Fruit fly (Drosophila melanogaster) whole organism, embryonic: ENCODE data around the gene mRpS23.

Experiments used
- Awh ChIP-seq: fragments of 200-800 bp; sonication (Bioruptor generic); IDR thresholded peaks from 2 replicates; pipeline ENCODE4, ENCODE4 v1.3.6; 2022; ENCODE audit warnings: missing biosample characterization, missing genetic modification characterization
- CG10209 ChIP-seq: fragments of 200-800 bp; sonication (Bioruptor generic); optimal IDR thresholded peaks from 3 replicates; lab custom pipeline; 2017; ENCODE audit warnings: missing biosample characterization, mild to moderate bottlenecking, missing genetic modification characterization, missing genetic modification reagents
- CG1024 ChIP-seq: fragments of 200-800 bp; sonication (Bioruptor generic); IDR thresholded peaks from 2 replicates; pipeline ENCODE4 v1.3.6; 2022; ENCODE audit warnings: missing biosample characterization, missing genetic modification characterization
- CG11398 ChIP-seq: fragments of 200-800 bp; sonication (Bioruptor generic); optimal IDR thresholded peaks from 2 replicates; lab custom pipeline; 2016; ENCODE audit warnings: missing biosample characterization, missing genetic modification characterization
- CG11456 ChIP-seq: fragments of 200-800 bp; sonication (Bioruptor generic); IDR thresholded peaks from 3 replicates; pipeline ENCODE4 v1.3.6; 2022; ENCODE audit warnings: missing biosample characterization, missing genetic modification characterization
- CG12236 ChIP-seq: fragments of 200-800 bp; sonication (Bioruptor generic); optimal IDR thresholded peaks from 2 replicates; lab custom pipeline; 2016; ENCODE audit warnings: missing biosample characterization, missing genetic modification characterization
- CG12659 ChIP-seq: fragments of 200-800 bp; sonication (Bioruptor generic); optimal IDR thresholded peaks from 3 replicates; lab custom pipeline; 2017; ENCODE audit warnings: mild to moderate bottlenecking, missing biosample characterization, missing genetic modification reagents, missing genetic modification characterization
- CG14441 ChIP-seq: fragments of 200-800 bp; sonication (Bioruptor generic); IDR thresholded peaks from 2 replicates; pipeline ENCODE4 v1.3.6; 2022; ENCODE audit warnings: missing biosample characterization, missing genetic modification characterization
- CG1529 ChIP-seq: fragments of 200-800 bp; sonication (Bioruptor generic); optimal IDR thresholded peaks from 3 replicates; lab custom pipeline; 2018; ENCODE audit warnings: missing biosample characterization, missing genetic modification characterization
- CG17186 ChIP-seq: fragments of 200-800 bp; sonication (Bioruptor generic); optimal IDR thresholded peaks from 3 replicates; lab custom pipeline; 2017; ENCODE audit warnings: missing biosample characterization, missing genetic modification reagents, missing genetic modification characterization
- CG17328 ChIP-seq: fragments of 200-800 bp; sonication (Bioruptor generic); IDR thresholded peaks from 2 replicates; pipeline ENCODE4 v1.3.6; 2022; ENCODE audit warnings: missing biosample characterization, missing genetic modification characterization
- CG17385 ChIP-seq: fragments of 200-800 bp; sonication (Bioruptor generic); optimal IDR thresholded peaks from 3 replicates; lab custom pipeline; 2018; ENCODE audit warnings: missing biosample characterization, mild to moderate bottlenecking, missing genetic modification characterization
- CG17568 ChIP-seq: fragments of 200-800 bp; sonication (Bioruptor generic); optimal IDR thresholded peaks from 2 replicates; lab custom pipeline; 2018; ENCODE audit warnings: missing biosample characterization, mild to moderate bottlenecking, missing genetic modification characterization, moderate library complexity
- CG30403 ChIP-seq: fragments of 200-800 bp; sonication (Bioruptor generic); optimal IDR thresholded peaks from 3 replicates; lab custom pipeline; 2016; ENCODE audit warnings: missing biosample characterization, missing genetic modification characterization
- CG3163 ChIP-seq: fragments of 200-800 bp; sonication (Bioruptor generic); optimal IDR thresholded peaks from 3 replicates; lab custom pipeline; 2016; ENCODE audit warnings: missing biosample characterization, missing genetic modification characterization
- CG3281 ChIP-seq: fragments of 200-800 bp; sonication (Bioruptor generic); optimal IDR thresholded peaks from 3 replicates; lab custom pipeline; 2017; ENCODE audit warnings: missing biosample characterization, mild to moderate bottlenecking, missing genetic modification characterization
- CG42726 ChIP-seq: fragments of 200-800 bp; sonication (Bioruptor generic); IDR thresholded peaks from 2 replicates; pipeline ENCODE4 v1.3.6; 2022; ENCODE audit warnings: missing biosample characterization, missing genetic modification characterization; ENCODE audit not compliant: partially characterized antibody
- CG4360 ChIP-seq: fragments of 200-800 bp; sonication (Bioruptor generic); IDR thresholded peaks from 2 replicates; pipeline ENCODE4 v1.3.6; 2022; ENCODE audit warnings: missing biosample characterization, missing genetic modification characterization
- CG6765 ChIP-seq: fragments of 200-800 bp; sonication (Bioruptor generic); optimal IDR thresholded peaks from 3 replicates; lab custom pipeline; 2017; ENCODE audit warnings: missing biosample characterization, mild to moderate bottlenecking, missing genetic modification characterization
- CG6813 ChIP-seq: fragments of 200-800 bp; sonication (Bioruptor generic); optimal IDR thresholded peaks from 2 replicates; lab custom pipeline; 2017; ENCODE audit warnings: missing biosample characterization, missing genetic modification characterization, mild to moderate bottlenecking, moderate library complexity, missing genetic modification reagents
- CG8290 ChIP-seq, 3 experiments: fragments of 200-800 bp; sonication (Bioruptor generic); optimal IDR thresholded peaks; 2 replicates each; lab custom pipeline; 2016 to 2019; ENCODE audit warnings: missing biosample characterization in 3 of 3, missing genetic modification characterization in 3 of 3, mild to moderate bottlenecking in 2 of 3, moderate library complexity in 1 of 3
- CG8388 ChIP-seq: fragments of 200-800 bp; sonication (Bioruptor generic); optimal IDR thresholded peaks from 2 replicates; lab custom pipeline; 2019; ENCODE audit warnings: missing biosample characterization, mild to moderate bottlenecking, missing genetic modification characterization, moderate library complexity
- CG9215 ChIP-seq: fragments of 200-800 bp; sonication (Bioruptor generic); IDR thresholded peaks from 2 replicates; pipeline ENCODE4 v1.3.6; 2022; ENCODE audit warnings: missing biosample characterization, missing genetic modification characterization
- Dad ChIP-seq: fragments of 200-800 bp; sonication (Bioruptor generic); optimal IDR thresholded peaks from 3 replicates; lab custom pipeline; 2016; ENCODE audit warnings: missing biosample characterization, missing genetic modification characterization
- Doc3 ChIP-seq: fragments of 200-800 bp; sonication (Bioruptor generic); IDR thresholded peaks from 3 replicates; pipeline ENCODE4 v1.3.6; 2022; ENCODE audit warnings: missing biosample characterization, missing genetic modification characterization; ENCODE audit not compliant: partially characterized antibody
- HLH54F ChIP-seq: fragments of 200-800 bp; sonication (Bioruptor generic); optimal IDR thresholded peaks from 3 replicates; lab custom pipeline; 2016; ENCODE audit warnings: missing biosample characterization, missing genetic modification characterization
- HmgZ ChIP-seq: fragments of 200-800 bp; sonication (Bioruptor generic); optimal IDR thresholded peaks from 2 replicates; lab custom pipeline; 2018; ENCODE audit warnings: missing biosample characterization, mild to moderate bottlenecking, missing genetic modification characterization
- MTF-1 ChIP-seq: fragments of 200-800 bp; sonication (Bioruptor generic); optimal IDR thresholded peaks from 2 replicates; lab custom pipeline; 2018; ENCODE audit warnings: missing biosample characterization, mild to moderate bottlenecking, missing genetic modification characterization, borderline replicate concordance
- Myb ChIP-seq: fragments of 200-800 bp; sonication (Bioruptor generic); optimal IDR thresholded peaks from 2 replicates; lab custom pipeline; 2016; ENCODE audit warnings: missing biosample characterization, missing genetic modification characterization
- Neu2 ChIP-seq: fragments of 200-800 bp; sonication (Bioruptor generic); optimal IDR thresholded peaks from 3 replicates; lab custom pipeline; 2016; ENCODE audit warnings: missing biosample characterization, missing genetic modification characterization, borderline replicate concordance
- Opbp ChIP-seq: fragments of 200-800 bp; sonication (Bioruptor generic); IDR thresholded peaks from 3 replicates; pipeline ENCODE4 v1.3.6; 2022; ENCODE audit warnings: missing biosample characterization, missing genetic modification characterization; ENCODE audit not compliant: partially characterized antibody
- Sry-δ ChIP-seq: fragments of 200-800 bp; sonication (Bioruptor generic); optimal IDR thresholded peaks from 2 replicates; lab custom pipeline; 2016; ENCODE audit warnings: missing biosample characterization, missing genetic modification characterization
- cad ChIP-seq: fragments of >200 bp; optimal IDR thresholded peaks from 2 replicates; lab custom pipeline; 2017; ENCODE audit warnings: missing biosample characterization, missing genetic modification characterization
- chm ChIP-seq: fragments of 200-800 bp; sonication (Bioruptor generic); IDR thresholded peaks from 2 replicates; pipeline ENCODE4 v1.3.6; 2022; ENCODE audit warnings: missing biosample characterization, missing genetic modification characterization
- ci ChIP-seq: fragments of 200-800 bp; sonication (Bioruptor generic); IDR thresholded peaks from 3 replicates; pipeline ENCODE4 v1.3.6; 2022; ENCODE audit warnings: missing biosample characterization, missing genetic modification characterization
- ewg ChIP-seq: fragments of 200-800 bp; sonication (Bioruptor generic); optimal IDR thresholded peaks from 3 replicates; lab custom pipeline; 2017; ENCODE audit warnings: mild to moderate bottlenecking, missing biosample characterization, missing genetic modification reagents, missing genetic modification characterization
- gro ChIP-seq: fragments of 200-800 bp; sonication (Bioruptor generic); optimal IDR thresholded peaks from 2 replicates; lab custom pipeline; 2016; ENCODE audit warnings: missing biosample characterization, missing genetic modification characterization
- gsb ChIP-seq: fragments of 200-800 bp; sonication (Bioruptor generic); IDR thresholded peaks from 2 replicates; pipeline ENCODE4 v1.3.6; 2022; ENCODE audit warnings: missing biosample characterization, missing genetic modification characterization
- hkb ChIP-seq, 2 experiments: fragments of 200-800 bp in 1 of 2; fragments of >200 bp in 1 of 2; sonication (Bioruptor generic) in 1 of 2; IDR thresholded peaks in 1 of 2; optimal IDR thresholded peaks in 1 of 2; 2 replicates each; pipeline versions ENCODE4 v1.3.6 to Lab custom; 2017 to 2022; ENCODE audit warnings: missing biosample characterization in 1 of 2, missing genetic modification characterization in 1 of 2
- insv ChIP-seq, 2 experiments: fragments of 200-800 bp; sonication (Bioruptor generic); optimal IDR thresholded peaks; 3 replicates each; lab custom pipeline; 2016 to 2018; ENCODE audit warnings: missing biosample characterization in 2 of 2, missing genetic modification characterization in 2 of 2
- kah ChIP-seq: fragments of 200-800 bp; sonication (Bioruptor generic); optimal IDR thresholded peaks from 2 replicates; lab custom pipeline; 2018; ENCODE audit warnings: missing biosample characterization, mild to moderate bottlenecking, missing genetic modification characterization
- lbe ChIP-seq: fragments of 200-800 bp; sonication (Bioruptor generic); optimal IDR thresholded peaks from 2 replicates; lab custom pipeline; 2016; ENCODE audit warnings: missing biosample characterization, mild to moderate bottlenecking, missing genetic modification characterization
- nerfin-1 ChIP-seq: fragments of 200-800 bp; sonication (Bioruptor generic); optimal IDR thresholded peaks from 3 replicates; lab custom pipeline; 2019; ENCODE audit warnings: missing biosample characterization, mild to moderate bottlenecking, missing genetic modification characterization, moderate library complexity
- peb ChIP-seq: fragments of 200-800 bp; sonication (Bioruptor generic); IDR thresholded peaks from 2 replicates; pipeline ENCODE4 v1.3.6; 2022; ENCODE audit warnings: missing biosample characterization, missing genetic modification characterization
- seq ChIP-seq: fragments of 200-800 bp; sonication (Bioruptor generic); IDR thresholded peaks from 2 replicates; pipeline ENCODE4 v1.3.6; 2022; ENCODE audit warnings: missing biosample characterization, missing genetic modification characterization
- so ChIP-seq: fragments of 200-800 bp; sonication (Bioruptor generic); IDR thresholded peaks from 3 replicates; pipeline ENCODE4 v1.3.6; 2022; ENCODE audit warnings: missing biosample characterization, missing genetic modification characterization
- tx ChIP-seq: fragments of 200-800 bp; sonication (Bioruptor generic); optimal IDR thresholded peaks from 2 replicates; lab custom pipeline; 2016; ENCODE audit warnings: missing biosample characterization, missing genetic modification characterization
- zen2 ChIP-seq: fragments of 200-800 bp; sonication (Bioruptor generic); IDR thresholded peaks from 3 replicates; pipeline ENCODE4 v1.3.6; 2022; ENCODE audit warnings: missing biosample characterization, missing genetic modification characterization; ENCODE audit not compliant: partially characterized antibody
- zfh1 ChIP-seq: fragments of 200-800 bp; sonication (Bioruptor generic); IDR thresholded peaks from 3 replicates; pipeline ENCODE4 v1.3.6; 2022; ENCODE audit warnings: missing biosample characterization, missing genetic modification characterization

Gene mRpS23

DNA sequence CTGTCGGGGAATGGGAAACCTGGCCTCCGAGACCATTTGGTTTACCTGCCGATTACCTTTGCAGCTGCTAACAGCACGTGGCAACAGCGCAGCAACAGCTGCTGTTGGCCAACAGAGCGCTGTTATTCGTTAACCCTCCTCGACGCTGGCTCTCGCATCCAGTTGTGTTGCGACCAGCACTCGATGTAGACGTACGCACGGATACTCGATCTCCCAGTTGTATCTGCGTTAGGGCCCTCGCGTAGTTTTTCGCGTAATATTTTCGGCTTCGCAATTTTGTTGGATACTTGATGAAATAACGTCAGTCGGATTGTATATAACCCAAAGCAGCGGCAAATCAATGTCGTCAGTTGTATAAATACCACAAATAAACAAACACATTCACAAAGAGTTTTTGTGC, 43.9 kb upstream of the mRpS23 start (continued):
- TF ChIP-seq CG12659 (GFP tag; lab: Kevin White, UChicago) (no peak), CG9215 (GFP tag; lab: Robert Waterston, UW) (no peak), ci (GFP tag; lab: Robert Waterston, UW) (peak; percentile 85), CG1024 (GFP tag; lab: Robert Waterston, UW) (no peak), Sry-δ (GFP tag; lab: Kevin White, UChicago) (no peak), CG8290 (GFP tag; optimal IDR thresholded peaks at IDR 0.05; lab: Kevin White, UChicago) (no peak), CG8290 (tag; optimal IDR thresholded peaks at IDR 0.05; lab: Kevin White, UChicago) (peak in 1 of 2 experiments; percentile 74), CG6813 (peak; percentile 50), MTF-1 (GFP tag; lab: Kevin White, UChicago) (peak; percentile 7), CG6765 (peak; percentile 6), so (peak; percentile 48; the same call in 1 of the 3 replicates), CG10209 (GFP tag; lab: Kevin White, UChicago) (no peak), CG42726 (GFP tag; lab: Robert Waterston, UW) (peak; percentile 88), Doc3 (GFP tag; lab: Robert Waterston, UW) (no peak), gro (peak; percentile 74), hkb (optimal IDR thresholded peaks at IDR 0.05; lab: Kevin White, UChicago) (no peak), hkb (GFP tag; IDR thresholded peaks at IDR 0.05; lab: Robert Waterston, UW) (0 out of 2 replicates have a peak, but pooled peaks have one; percentile 39), CG17568 (GFP tag; lab: Kevin White, UChicago) (no peak), Awh (GFP tag; lab: Robert Waterston, UW) (no peak), Neu2 (GFP tag; lab: Kevin White, UChicago) (no peak), CG3281 (GFP tag; lab: Kevin White, UChicago) (peak; percentile 14), tx (GFP tag; lab: Kevin White, UChicago) (no peak), insv (GFP tag; optimal IDR thresholded peaks at IDR 0.05; lab: Kevin White, UChicago) (no peak), kah (GFP tag; lab: Kevin White, UChicago) (no peak), seq (peak; percentile 68; the same call in 1 of the 2 replicates), CG1529 (GFP tag; lab: Kevin White, UChicago) (no peak), CG11456 (no peak), chm (GFP tag; lab: Robert Waterston, UW) (peak; percentile 90), zen2 (GFP tag; lab: Robert Waterston, UW) (peak; percentile 15; the same call in 1 of the 3 replicates), Myb (GFP tag; lab: Kevin White, UChicago) (no peak), CG30403 (GFP tag; lab: Kevin White, UChicago) (no peak), zfh1 (GFP tag; lab: Robert Waterston, UW) (peak; percentile 44; the same call in 1 of the 3 replicates), ewg (GFP tag; lab: Kevin White, UChicago) (no peak), CG12236 (GFP tag; lab: Kevin White, UChicago) (no peak), CG17385 (GFP tag; lab: Kevin White, UChicago) (peak; percentile 42), CG17186 (no peak), peb (GFP tag; lab: Robert Waterston, UW) (no peak), CG4360 (GFP tag; lab: Robert Waterston, UW) (0 out of 2 replicates have a peak, but pooled peaks have one; percentile 27), HmgZ (tag; lab: Kevin White, UChicago) (no peak), Opbp (GFP tag; lab: Robert Waterston, UW) (peak; percentile 71), CG11398 (GFP tag; lab: Kevin White, UChicago) (peak; percentile 19), CG8388 (GFP tag; lab: Kevin White, UChicago) (no peak), gsb (0 out of 2 replicates have a peak, but pooled peaks have one; percentile 45), Dad (GFP tag; lab: Kevin White, UChicago) (peak; percentile 34), HLH54F (GFP tag; lab: Kevin White, UChicago) (peak; percentile 16), CG17328 (GFP tag; lab: Robert Waterston, UW) (peak; percentile 40; the same call in 1 of the 2 replicates), lbe (no peak), CG14441 (GFP tag; lab: Robert Waterston, UW) (peak; percentile 50; the same call in 1 of the 2 replicates), cad (GFP tag; lab: Kevin White, UChicago) (no peak), nerfin-1 (tag; lab: Kevin White, UChicago) (peak; percentile 18), CG3163 (GFP tag; lab: Kevin White, UChicago) (peak; percentile 92)
